Worm (Caenorhabditis elegans) whole organism, young adult: ENCODE measurements around the gene mcm-3.

ENCODE experiments used
- B0336.3 ChIP-seq: fragments of 200-800 bp; sonication (Bioruptor generic); IDR thresholded peaks from 2 replicates; pipeline ENCODE4 v1.3.6; 2022; ENCODE audit warnings: missing genetic modification characterization, missing compliant biosample characterization
- ets-4 ChIP-seq: fragments of 200-800 bp; sonication (Bioruptor generic); optimal IDR thresholded peaks from 2 replicates; lab custom pipeline; 2018; ENCODE audit warnings: mild to moderate bottlenecking, missing genetic modification characterization, missing compliant biosample characterization
- unc-62 ChIP-seq: fragments of 150-350 bp; optimal IDR thresholded peaks from 2 replicates; lab custom pipeline; 2014; ENCODE audit warnings: missing biosample characterization, missing genetic modification reagents, missing genetic modification characterization

DNA sequence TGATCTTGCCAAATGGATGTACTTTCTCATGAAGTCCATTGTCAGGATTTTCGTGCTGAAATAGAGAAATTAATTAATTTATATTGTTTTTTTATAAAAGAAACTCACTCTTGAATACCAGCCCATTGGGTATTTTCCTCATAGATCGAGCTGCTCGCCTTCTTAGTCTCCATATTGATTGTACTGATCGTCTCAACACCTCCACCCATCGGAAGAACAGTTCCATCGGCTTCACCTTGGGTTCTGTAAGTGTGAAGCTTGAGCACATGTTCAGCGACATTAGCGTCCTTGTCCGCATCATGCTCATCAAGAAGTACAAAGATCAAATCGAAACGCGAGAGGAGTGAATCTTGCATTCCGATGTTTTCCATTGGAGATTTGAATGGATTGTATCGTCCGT, 1.7 kb downstream of the mcm-3 start:
- TF ChIP-seq B0336.3 (GFP tag; lab: Robert Waterston, UW) (no peak), unc-62 (GFP tag; lab: Kevin White, UChicago) (no peak), ets-4 (GFP tag; lab: Kevin White, UChicago) (no peak)
